Worm (Caenorhabditis elegans): Measurements from ENCODE around the gene F13A2.1.

Gene F13A2.1

DNA sequence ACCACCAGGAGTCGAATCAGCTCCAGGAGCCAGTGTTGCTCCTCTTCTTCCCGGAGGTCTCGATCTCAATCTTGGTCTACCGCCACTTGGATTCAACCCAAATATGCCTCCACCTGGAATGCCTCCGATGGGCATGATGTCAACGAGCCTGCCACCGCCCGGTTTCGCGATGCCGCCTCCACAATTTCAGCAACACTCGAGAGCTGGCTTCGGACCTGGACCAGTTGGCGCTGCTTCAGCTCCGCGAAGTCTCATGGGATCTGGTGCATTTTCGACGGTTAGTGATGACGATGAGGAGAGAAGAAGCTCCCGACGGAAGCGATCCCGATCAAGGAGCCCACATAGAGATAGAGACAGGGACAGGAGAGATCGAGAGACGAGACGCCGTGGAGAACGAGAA, 9.2 kb downstream of the F13A2.1 start:
- TF ChIP-seq F57C9.4 (tag; optimal IDR thresholded peaks at IDR 0.05) (no peak), attf-6 (GFP tag; IDR thresholded peaks at IDR 0.05) (no peak), ztf-6 (GFP tag; IDR thresholded peaks at IDR 0.05) (no peak), Y53G8AR.9 (GFP tag; conservative IDR thresholded peaks at IDR 0.05) (no peak), zfh-2 (GFP tag; conservative IDR thresholded peaks at IDR 0.05) (peak; percentile 85), attf-3 (GFP tag; conservative IDR thresholded peaks at IDR 0.05) (no peak), egrh-3 (GFP tag; IDR thresholded peaks at IDR 0.05) (peak; percentile 51; the same call in 1 of the 2 replicates), ceh-58 (GFP tag; IDR thresholded peaks at IDR 0.05) (no peak), Y95B8A.8 (GFP tag; IDR thresholded peaks at IDR 0.05) (no peak), let-607 (tag; optimal IDR thresholded peaks at IDR 0.05) (no peak), unc-130 (GFP tag; optimal IDR thresholded peaks at IDR 0.05) (no peak)

DNA sequence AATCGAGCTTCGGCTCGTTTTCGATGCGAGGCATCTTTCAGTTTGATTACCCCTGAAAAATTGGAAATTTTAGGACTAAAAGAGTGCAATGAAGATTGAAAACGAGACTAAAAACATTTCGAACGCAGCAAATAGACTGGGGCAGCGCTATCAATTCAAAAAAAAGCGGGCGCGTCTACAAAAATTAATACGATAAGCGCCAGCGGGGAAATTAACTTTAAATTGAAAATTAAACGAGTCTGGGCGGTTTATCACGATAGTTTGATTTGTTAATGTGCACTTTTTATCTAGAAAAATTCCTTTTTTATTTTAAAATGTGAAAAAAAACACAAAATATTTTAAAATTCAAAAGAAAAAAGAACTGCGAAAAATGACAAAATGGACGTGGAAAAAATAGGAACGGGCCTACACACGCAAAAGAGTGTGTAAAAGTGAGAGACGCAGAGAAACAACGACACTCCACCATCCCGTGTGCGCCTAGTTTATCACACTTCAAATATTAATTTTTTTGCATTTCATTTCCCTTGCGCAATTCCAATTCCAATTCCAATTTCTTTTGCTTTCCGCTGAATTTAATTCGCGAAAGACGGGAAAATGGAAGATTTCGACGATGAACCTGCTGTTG, 10.8 kb downstream of the F13A2.1 start, which contains the start of the genes gmpr-1 and fipp-1:
TSS of gene gmpr-1 (minus strand) at position 75 of the 625 bp plus-strand sequence.
TSS of gene fipp-1 (plus strand) at position 499 of the 625 bp plus-strand sequence.
- no peak for TF ChIP-seq F39B2.1 (GFP tag; IDR thresholded peaks at IDR 0.05)
- peak; percentile 85 for TF ChIP-seq madf-8 (GFP tag; conservative IDR thresholded peaks at IDR 0.05)
- TF ChIP-seq mcd-1 (GFP tag; IDR thresholded peaks at IDR 0.05): peak; percentile 53; the same call in 1 of the 2 replicates
- TF ChIP-seq ztf-22 (GFP tag; optimal IDR thresholded peaks at IDR 0.05): no peak
- no peak for TF ChIP-seq aptf-3 (GFP tag; IDR thresholded peaks at IDR 0.05)
- peak; percentile 36 for TF ChIP-seq tlf-1 (GFP tag; optimal IDR thresholded peaks at IDR 0.05)
- TF ChIP-seq nhr-80 (tag; optimal IDR thresholded peaks at IDR 0.05): peak; percentile 47
- peak; percentile 99 for TF ChIP-seq hmg-1.2 (GFP tag; IDR thresholded peaks at IDR 0.05)
- TF ChIP-seq F10E7.11 (tag; optimal IDR thresholded peaks at IDR 0.05): no peak
- TF ChIP-seq zim-3 (tag; optimal IDR thresholded peaks at IDR 0.05): no peak
- no peak for TF ChIP-seq hlh-26 (GFP tag; conservative IDR thresholded peaks at IDR 0.05)
- TF ChIP-seq B0019.2 (GFP tag; conservative IDR thresholded peaks at IDR 0.05): no peak
- no peak for TF ChIP-seq snpc-1.3 (tag; optimal IDR thresholded peaks at IDR 0.05; ENCODE audit: insufficient read depth)
- TF ChIP-seq Y79H2A.3 (GFP tag; conservative IDR thresholded peaks at IDR 0.05): no peak
- TF ChIP-seq ets-4 (GFP tag; optimal IDR thresholded peaks at IDR 0.05): no peak
- TF ChIP-seq F33H1.4 (GFP tag; IDR thresholded peaks at IDR 0.05): peak; percentile 46
- TF ChIP-seq athp-1 (tag; optimal IDR thresholded peaks at IDR 0.05): peak; percentile 10
- no peak for TF ChIP-seq lag-1 (GFP tag; IDR thresholded peaks at IDR 0.05)
- peak; percentile 89 for TF ChIP-seq madf-6 (GFP tag; IDR thresholded peaks at IDR 0.05)
- no peak for TF ChIP-seq ztf-3 (GFP tag; optimal IDR thresholded peaks at IDR 0.05)
- TF ChIP-seq ceh-91 (GFP tag; IDR thresholded peaks at IDR 0.05): peak; percentile 60; the same call in 1 of the 2 replicates
- no peak for TF ChIP-seq ZK185.1 (tag; optimal IDR thresholded peaks at IDR 0.05; ENCODE audit: poor library complexity, severe bottlenecking)
- TF ChIP-seq tbp1 (GFP tag; optimal IDR thresholded peaks at IDR 0.05): no peak
- peak; percentile 58; the same call in 1 of the 2 replicates for TF ChIP-seq D2030.7 (GFP tag; IDR thresholded peaks at IDR 0.05)
- TF ChIP-seq die-1 (tag; optimal IDR thresholded peaks at IDR 0.05): no peak
- no peak for TF ChIP-seq F37B4.10 (GFP tag; IDR thresholded peaks at IDR 0.05)
- TF ChIP-seq lsl-1 (GFP tag; optimal IDR thresholded peaks at IDR 0.05): peak; percentile 63
- TF ChIP-seq xnd-1 (tag; optimal IDR thresholded peaks at IDR 0.05): peak; percentile 74
- no peak for TF ChIP-seq F55B11.4 (tag; optimal IDR thresholded peaks at IDR 0.05; ENCODE audit: borderline replicate concordance, insufficient read depth)
- no peak for TF ChIP-seq cebp-2 (GFP tag; IDR thresholded peaks at IDR 0.05)
- TF ChIP-seq lin-35 (GFP tag; optimal IDR thresholded peaks at IDR 0.05): peak in 1 of 3 experiments; percentile 55
- no peak for TF ChIP-seq K11D2.4 (GFP tag; IDR thresholded peaks at IDR 0.05)
- TF ChIP-seq mel-28 (tag; optimal IDR thresholded peaks at IDR 0.05; ENCODE audit: borderline replicate concordance): no peak
- TF ChIP-seq ceh-100 (GFP tag; IDR thresholded peaks at IDR 0.05): no peak
- peak; percentile 32 for TF ChIP-seq lin-54 (GFP tag; optimal IDR thresholded peaks at IDR 0.05)
- TF ChIP-seq hlh-12 (tag; optimal IDR thresholded peaks at IDR 0.05): no peak

Data from whole organism, young adult.